Fruit fly (Drosophila melanogaster) whole organism, embryonic: ENCODE measurements around the gene CG1635.

Source experiments
- Atf-2 ChIP-seq: fragments of 200-800 bp; sonication (Bioruptor generic); optimal IDR thresholded peaks from 2 replicates; lab custom pipeline; 2016; ENCODE audit warnings: missing biosample characterization, missing genetic modification characterization
- B-H1 ChIP-seq: fragments of 200-800 bp; sonication (Bioruptor generic); IDR thresholded peaks from 3 replicates; pipeline ENCODE4 v1.3.6; 2022; ENCODE audit warnings: missing biosample characterization, missing genetic modification characterization
- CG10209 ChIP-seq: fragments of 200-800 bp; sonication (Bioruptor generic); optimal IDR thresholded peaks from 3 replicates; lab custom pipeline; 2017; ENCODE audit warnings: missing biosample characterization, mild to moderate bottlenecking, missing genetic modification characterization, missing genetic modification reagents
- CG15514 ChIP-seq: fragments of 200-800 bp; sonication (Bioruptor generic); optimal IDR thresholded peaks from 3 replicates; lab custom pipeline; 2017; ENCODE audit warnings: missing biosample characterization, missing genetic modification characterization, mild to moderate bottlenecking, moderate library complexity, missing genetic modification reagents
- CG2889 ChIP-seq: fragments of 200-800 bp; sonication (Bioruptor generic); IDR thresholded peaks from 3 replicates; pipeline ENCODE4 v1.3.6; 2022; ENCODE audit warnings: missing biosample characterization, missing genetic modification characterization
- CG32767 ChIP-seq: fragments of 200-800 bp; sonication (Bioruptor generic); IDR thresholded peaks from 2 replicates; pipeline ENCODE4 v1.3.6; 2022; ENCODE audit warnings: missing biosample characterization, missing genetic modification characterization
- CG4707 ChIP-seq: fragments of 200-800 bp; sonication (Bioruptor generic); optimal IDR thresholded peaks from 2 replicates; lab custom pipeline; 2018; ENCODE audit warnings: missing biosample characterization, mild to moderate bottlenecking, missing genetic modification characterization, moderate library complexity
- CG6765 ChIP-seq: fragments of 200-800 bp; sonication (Bioruptor generic); optimal IDR thresholded peaks from 3 replicates; lab custom pipeline; 2017; ENCODE audit warnings: missing biosample characterization, mild to moderate bottlenecking, missing genetic modification characterization
- CG6813 ChIP-seq: fragments of 200-800 bp; sonication (Bioruptor generic); optimal IDR thresholded peaks from 2 replicates; lab custom pipeline; 2017; ENCODE audit warnings: missing biosample characterization, missing genetic modification characterization, mild to moderate bottlenecking, moderate library complexity, missing genetic modification reagents
- CG7987 ChIP-seq: fragments of 200-800 bp; sonication (Bioruptor generic); optimal IDR thresholded peaks from 2 replicates; lab custom pipeline; 2018; ENCODE audit warnings: missing biosample characterization, mild to moderate bottlenecking, missing genetic modification characterization, moderate library complexity
- Camta ChIP-seq: fragments of 200-800 bp; sonication (Bioruptor generic); optimal IDR thresholded peaks from 2 replicates; lab custom pipeline; 2016; ENCODE audit warnings: missing biosample characterization, missing genetic modification characterization
- Chrac-16 ChIP-seq: fragments of 200-800 bp; sonication (Bioruptor generic); optimal IDR thresholded peaks from 3 replicates; lab custom pipeline; 2016; ENCODE audit warnings: missing biosample characterization, missing genetic modification characterization
- Dbx ChIP-seq: fragments of 200-800 bp; sonication (Bioruptor generic); IDR thresholded peaks from 3 replicates; pipeline ENCODE4 v1.3.6; 2022; ENCODE audit warnings: missing biosample characterization, missing genetic modification characterization
- Dip3 ChIP-seq: fragments of 200-800 bp; sonication (Bioruptor generic); optimal IDR thresholded peaks from 3 replicates; lab custom pipeline; 2016; ENCODE audit warnings: missing biosample characterization, missing genetic modification characterization
- Doc3 ChIP-seq: fragments of 200-800 bp; sonication (Bioruptor generic); IDR thresholded peaks from 3 replicates; pipeline ENCODE4 v1.3.6; 2022; ENCODE audit warnings: missing biosample characterization, missing genetic modification characterization; ENCODE audit not compliant: partially characterized antibody
- Fer1 ChIP-seq: fragments of 200-800 bp; sonication (Bioruptor generic); optimal IDR thresholded peaks from 2 replicates; lab custom pipeline; 2017; ENCODE audit warnings: missing biosample characterization, mild to moderate bottlenecking, missing genetic modification characterization
- Gsc ChIP-seq: fragments of 200-800 bp; sonication (Bioruptor generic); IDR thresholded peaks from 2 replicates; pipeline ENCODE4 v1.3.6; 2022; ENCODE audit warnings: missing biosample characterization, missing genetic modification characterization
- H15 ChIP-seq: fragments of 200-800 bp; sonication (Bioruptor generic); IDR thresholded peaks from 3 replicates; pipeline ENCODE4 v1.3.6; 2022; ENCODE audit warnings: missing biosample characterization, missing genetic modification characterization
- Hey ChIP-seq: fragments of 200-800 bp; sonication (Bioruptor generic); optimal IDR thresholded peaks from 3 replicates; lab custom pipeline; 2018; ENCODE audit warnings: missing biosample characterization, mild to moderate bottlenecking, missing genetic modification characterization
- Lim3 ChIP-seq: fragments of 200-800 bp; sonication (Bioruptor generic); IDR thresholded peaks from 2 replicates; pipeline ENCODE4 v1.3.6; 2022; ENCODE audit warnings: missing biosample characterization, missing genetic modification characterization
- Lpt ChIP-seq: fragments of >200 bp; optimal IDR thresholded peaks from 2 replicates; lab custom pipeline; 2018; ENCODE audit warnings: missing biosample characterization, missing genetic modification characterization
- Mes4 ChIP-seq: fragments of 200-800 bp; sonication (Bioruptor generic); optimal IDR thresholded peaks from 2 replicates; lab custom pipeline; 2016; ENCODE audit warnings: missing biosample characterization, missing genetic modification characterization
- NK7.1 ChIP-seq: fragments of 200-800 bp; sonication (Bioruptor generic); optimal IDR thresholded peaks from 3 replicates; lab custom pipeline; 2016; ENCODE audit warnings: missing biosample characterization, missing genetic modification characterization
- Poxn ChIP-seq: fragments of 200-800 bp; sonication (Bioruptor generic); IDR thresholded peaks from 2 replicates; pipeline ENCODE4 v1.3.6; 2022; ENCODE audit warnings: missing biosample characterization, missing genetic modification characterization
- Tbp ChIP-seq: fragments of >200 bp; optimal IDR thresholded peaks from 2 replicates; lab custom pipeline; 2018; ENCODE audit warnings: missing biosample characterization, missing genetic modification characterization
- ash1 ChIP-seq: fragments of 200-800 bp; sonication (Bioruptor generic); optimal IDR thresholded peaks from 2 replicates; lab custom pipeline; 2018; ENCODE audit warnings: missing biosample characterization, mild to moderate bottlenecking, missing genetic modification characterization
- caup ChIP-seq: fragments of 200-800 bp; sonication (Bioruptor generic); optimal IDR thresholded peaks from 3 replicates; lab custom pipeline; 2017; ENCODE audit warnings: missing biosample characterization, mild to moderate bottlenecking, missing genetic modification characterization, moderate library complexity; ENCODE audit not compliant: severe bottlenecking
- crol ChIP-seq: fragments of 200-800 bp; sonication (Bioruptor generic); IDR thresholded peaks from 2 replicates; pipeline ENCODE4 v1.3.6; 2022; ENCODE audit warnings: missing biosample characterization, missing genetic modification characterization
- cwo ChIP-seq: fragments of 200-800 bp; sonication (Bioruptor generic); optimal IDR thresholded peaks from 3 replicates; lab custom pipeline; 2017; ENCODE audit warnings: missing biosample characterization, missing genetic modification characterization, mild to moderate bottlenecking, moderate library complexity, missing genetic modification reagents
- dmrt11E ChIP-seq: fragments of 200-800 bp; sonication (Bioruptor generic); optimal IDR thresholded peaks from 3 replicates; lab custom pipeline; 2018; ENCODE audit warnings: missing biosample characterization, mild to moderate bottlenecking, missing genetic modification characterization, moderate library complexity
- gcm2 ChIP-seq: fragments of 200-800 bp; sonication (Bioruptor generic); optimal IDR thresholded peaks from 2 replicates; lab custom pipeline; 2016; ENCODE audit warnings: missing biosample characterization, missing genetic modification characterization
- gfzf ChIP-seq: fragments of 200-800 bp; sonication (Bioruptor generic); optimal IDR thresholded peaks from 2 replicates; lab custom pipeline; 2016; ENCODE audit warnings: missing biosample characterization, mild to moderate bottlenecking, missing genetic modification characterization, moderate library complexity
- gro ChIP-seq: fragments of 200-800 bp; sonication (Bioruptor generic); optimal IDR thresholded peaks from 2 replicates; lab custom pipeline; 2016; ENCODE audit warnings: missing biosample characterization, missing genetic modification characterization
- gsb ChIP-seq: fragments of 200-800 bp; sonication (Bioruptor generic); IDR thresholded peaks from 2 replicates; pipeline ENCODE4 v1.3.6; 2022; ENCODE audit warnings: missing biosample characterization, missing genetic modification characterization
- gsb-n ChIP-seq: fragments of 200-800 bp; sonication (Bioruptor generic); optimal IDR thresholded peaks from 3 replicates; lab custom pipeline; 2018; ENCODE audit warnings: missing biosample characterization, mild to moderate bottlenecking, missing genetic modification characterization
- gt ChIP-seq: fragments of 200-800 bp; sonication (Bioruptor generic); IDR thresholded peaks from 2 replicates; pipeline ENCODE4 v1.3.6; 2022; ENCODE audit warnings: missing biosample characterization, missing genetic modification characterization
- her ChIP-seq: fragments of 200-800 bp; sonication (Bioruptor generic); optimal IDR thresholded peaks from 2 replicates; lab custom pipeline; 2016; ENCODE audit warnings: missing biosample characterization, missing genetic modification characterization
- lmd ChIP-seq: fragments of 200-800 bp; sonication (Bioruptor generic); IDR thresholded peaks from 2 replicates; pipeline ENCODE4 v1.3.6; 2022; ENCODE audit warnings: missing biosample characterization, missing genetic modification characterization
- mam ChIP-seq: fragments of 200-800 bp; sonication (Bioruptor generic); optimal IDR thresholded peaks from 3 replicates; lab custom pipeline; 2016; ENCODE audit warnings: missing biosample characterization, missing genetic modification characterization
- mld ChIP-seq: fragments of 200-800 bp; sonication (Bioruptor generic); IDR thresholded peaks from 3 replicates; pipeline ENCODE4 v1.3.6; 2022; ENCODE audit warnings: missing biosample characterization, missing genetic modification characterization; ENCODE audit not compliant: partially characterized antibody
- nom ChIP-seq: fragments of 200-800 bp; sonication (Bioruptor generic); optimal IDR thresholded peaks from 2 replicates; lab custom pipeline; 2017; ENCODE audit warnings: missing biosample characterization, missing genetic modification characterization, mild to moderate bottlenecking, moderate library complexity, missing genetic modification reagents
- otp ChIP-seq: fragments of 200-800 bp; sonication (Bioruptor generic); IDR thresholded peaks from 3 replicates; pipeline ENCODE4, ENCODE4 v1.3.6; 2022; ENCODE audit warnings: missing biosample characterization, missing genetic modification characterization
- peb ChIP-seq: fragments of 200-800 bp; sonication (Bioruptor generic); IDR thresholded peaks from 2 replicates; pipeline ENCODE4 v1.3.6; 2022; ENCODE audit warnings: missing biosample characterization, missing genetic modification characterization
- prd ChIP-seq, 3 experiments: fragments of >200 bp in 2 of 3; fragments of 200-800 bp in 1 of 3; sonication (Bioruptor generic) in 1 of 3; optimal IDR thresholded peaks in 2 of 3; IDR thresholded peaks in 1 of 3; 2 replicates in 2 of 3; 3 replicates in 1 of 3; pipeline versions ENCODE4 v1.3.6 to Lab custom; 2017 to 2022; ENCODE audit warnings: missing biosample characterization in 1 of 3, missing genetic modification characterization in 1 of 3
- sc ChIP-seq, 3 experiments: fragments of >200 bp in 2 of 3; fragments of 200-800 bp in 1 of 3; sonication (Bioruptor generic) in 1 of 3; optimal IDR thresholded peaks; 2 replicates in 2 of 3; 3 replicates in 1 of 3; lab custom pipeline; 2017; ENCODE audit warnings: mild to moderate bottlenecking in 1 of 3, missing biosample characterization in 1 of 3, missing genetic modification characterization in 1 of 3, missing genetic modification reagents in 1 of 3
- sd ChIP-seq: fragments of 200-800 bp; sonication (Bioruptor generic); optimal IDR thresholded peaks from 3 replicates; lab custom pipeline; 2018; ENCODE audit warnings: missing biosample characterization, mild to moderate bottlenecking, missing genetic modification characterization, moderate library complexity
- shn ChIP-seq: fragments of 200-800 bp; sonication (Bioruptor generic); optimal IDR thresholded peaks from 3 replicates; lab custom pipeline; 2016; ENCODE audit warnings: missing biosample characterization, missing genetic modification characterization
- slp2 ChIP-seq: fragments of 200-800 bp; sonication (Bioruptor generic); optimal IDR thresholded peaks from 2 replicates; lab custom pipeline; 2016; ENCODE audit warnings: missing biosample characterization, missing genetic modification characterization
- twi ChIP-seq: fragments of 200-800 bp; optimal IDR thresholded peaks from 2 replicates; lab custom pipeline; 2019; ENCODE audit warnings: missing biosample characterization, mild to moderate bottlenecking, missing genetic modification characterization, moderate library complexity
- wor ChIP-seq: fragments of 200-800 bp; sonication (Bioruptor generic); IDR thresholded peaks from 2 replicates; pipeline ENCODE4 v1.3.6; 2022; ENCODE audit warnings: missing biosample characterization, missing genetic modification characterization
- zf30C ChIP-seq: fragments of 200-800 bp; sonication (Bioruptor generic); optimal IDR thresholded peaks from 3 replicates; lab custom pipeline; 2018; ENCODE audit warnings: missing biosample characterization, mild to moderate bottlenecking, missing genetic modification characterization

Gene CG1635

dm6 chr3R:31636501-31636900 lies 48.0 kb downstream of the CG1635 start (continued):
- no peak for TF ChIP-seq CG7987 (GFP tag; lab: Kevin White, UChicago)
- TF ChIP-seq gfzf, result no peak
- no peak for TF ChIP-seq Camta
- TF ChIP-seq NK7.1 (GFP tag; lab: Kevin White, UChicago), result no peak
- TF ChIP-seq B-H1 (GFP tag; lab: Robert Waterston, UW), result no peak
- TF ChIP-seq zf30C, result peak; percentile 29
- peak; percentile 41; the same call in 1 of the 3 replicates for TF ChIP-seq Dbx (GFP tag; lab: Robert Waterston, UW)
- TF ChIP-seq wor (GFP tag; lab: Robert Waterston, UW), result no peak
- TF ChIP-seq Mes4 (GFP tag; lab: Kevin White, UChicago), result no peak
- TF ChIP-seq gro, result peak; percentile 47
- no peak for TF ChIP-seq Lim3 (GFP tag; lab: Robert Waterston, UW)
- TF ChIP-seq gcm2 (GFP tag; lab: Kevin White, UChicago), result no peak
- no peak for TF ChIP-seq nom (GFP tag; lab: Kevin White, UChicago)
- no peak for TF ChIP-seq slp2 (GFP tag; lab: Kevin White, UChicago)
- TF ChIP-seq gsb (GFP tag; lab: Robert Waterston, UW), result no peak
- TF ChIP-seq CG32767, result no peak
- no peak for TF ChIP-seq prd (optimal IDR thresholded peaks at IDR 0.05; lab: Kevin White, UChicago)
- peak; percentile 55; the same call in 1 of the 3 replicates for TF ChIP-seq prd (GFP tag; IDR thresholded peaks at IDR 0.05; lab: Robert Waterston, UW)
- no peak for TF ChIP-seq Gsc (GFP tag; lab: Robert Waterston, UW)
- peak; percentile 40 for TF ChIP-seq mam
- no peak for TF ChIP-seq mld
- peak; percentile 41 for TF ChIP-seq CG15514 (GFP tag; lab: Kevin White, UChicago)
- TF ChIP-seq sd (tag; lab: Kevin White, UChicago), result no peak
- no peak for TF ChIP-seq CG6765 (GFP tag; lab: Kevin White, UChicago)
- TF ChIP-seq sc (optimal IDR thresholded peaks at IDR 0.05; lab: Kevin White, UChicago), result no peak
- no peak for TF ChIP-seq sc (GFP tag; optimal IDR thresholded peaks at IDR 0.05; lab: Kevin White, UChicago)
- TF ChIP-seq peb, result no peak
- TF ChIP-seq dmrt11E (tag; lab: Kevin White, UChicago), result peak; percentile 4
- TF ChIP-seq twi (tag; lab: Kevin White, UChicago), result no peak
- peak; percentile 35 for TF ChIP-seq cwo (GFP tag; lab: Kevin White, UChicago)
- TF ChIP-seq CG6813, result peak; percentile 5
- TF ChIP-seq caup (GFP tag; lab: Kevin White, UChicago), result peak; percentile 37
- TF ChIP-seq shn (GFP tag; lab: Kevin White, UChicago), result no peak
- no peak for TF ChIP-seq otp (GFP tag; lab: Robert Waterston, UW)
- no peak for TF ChIP-seq Hey (tag; lab: Kevin White, UChicago)
- TF ChIP-seq Atf-2, result no peak
- peak; percentile 67 for TF ChIP-seq Fer1 (GFP tag; lab: Kevin White, UChicago)
- TF ChIP-seq lmd (GFP tag; lab: Robert Waterston, UW), result peak; percentile 33; the same call in 1 of the 2 replicates
- TF ChIP-seq CG2889 (GFP tag; lab: Robert Waterston, UW), result no peak
- TF ChIP-seq Chrac-16 (GFP tag; lab: Kevin White, UChicago), result peak; percentile 26
- TF ChIP-seq Dip3 (GFP tag; lab: Kevin White, UChicago), result no peak
- no peak for TF ChIP-seq crol (GFP tag; lab: Robert Waterston, UW)
- no peak for TF ChIP-seq gsb-n (tag; lab: Kevin White, UChicago)
- TF ChIP-seq Tbp (GFP tag; lab: Kevin White, UChicago), result no peak
- no peak for TF ChIP-seq Lpt (GFP tag; lab: Kevin White, UChicago)
- no peak for TF ChIP-seq gt (GFP tag; lab: Robert Waterston, UW)
- no peak for TF ChIP-seq H15 (GFP tag; lab: Robert Waterston, UW)
- TF ChIP-seq Poxn (GFP tag; lab: Robert Waterston, UW), result no peak
- peak; percentile 12 for TF ChIP-seq CG10209 (GFP tag; lab: Kevin White, UChicago)
- TF ChIP-seq CG4707 (GFP tag; lab: Kevin White, UChicago), result no peak
- TF ChIP-seq Doc3 (GFP tag; lab: Robert Waterston, UW), result no peak
- TF ChIP-seq ash1 (GFP tag; lab: Kevin White, UChicago), result no peak
- no peak for TF ChIP-seq her (GFP tag; lab: Kevin White, UChicago)
